Worm (Caenorhabditis elegans) whole organism, L3 larva: Measurements from ENCODE around the gene C05E11.2.

ENCODE experiments used
- egl-27 ChIP-seq: sonication (generic microtip); optimal IDR thresholded peaks from 4 replicates; lab custom pipeline; 2017; ENCODE audit warnings: missing biosample characterization, missing genetic modification reagents, missing genetic modification characterization
- elt-3 ChIP-seq, 3 experiments: fragments of 150-350 bp in 1 of 3; sonication (generic microtip) in 2 of 3; optimal IDR thresholded peaks; 2 replicates in 2 of 3; 4 replicates in 1 of 3; lab custom pipeline; 2014 to 2017; ENCODE audit warnings: missing biosample characterization in 3 of 3, missing genetic modification characterization in 3 of 3
- eor-1 ChIP-seq, 2 experiments: fragments of 150-350 bp; optimal IDR thresholded peaks; 2 replicates each; lab custom pipeline; 2014 to 2018; ENCODE audit warnings: missing biosample characterization in 2 of 2, missing genetic modification characterization in 2 of 2
- fos-1 ChIP-seq: fragments of 150-350 bp; optimal IDR thresholded peaks from 2 replicates; lab custom pipeline; 2014; ENCODE audit warnings: missing biosample characterization, missing genetic modification characterization
- nhr-237 ChIP-seq: fragments of 150-350 bp; optimal IDR thresholded peaks from 2 replicates; lab custom pipeline; 2014; ENCODE audit warnings: missing biosample characterization, missing genetic modification characterization
- nhr-76 ChIP-seq: fragments of 150-350 bp; sonication (generic microtip); optimal IDR thresholded peaks from 5 replicates; lab custom pipeline; 2014; ENCODE audit warnings: missing biosample characterization, missing genetic modification characterization
- zag-1 ChIP-seq: fragments of 150-350 bp; optimal IDR thresholded peaks from 2 replicates; lab custom pipeline; 2014; ENCODE audit warnings: missing biosample characterization, missing genetic modification characterization
- ztf-11 ChIP-seq: fragments of 150-350 bp; optimal IDR thresholded peaks from 2 replicates; lab custom pipeline; 2014; ENCODE audit warnings: missing biosample characterization, missing genetic modification characterization

- TF ChIP-seq eor-1 (tag; optimal IDR thresholded peaks at IDR 0.05; lab: Kevin White, UChicago) (no peak), ztf-11 (tag; lab: Kevin White, UChicago) (no peak), elt-3 (tag; optimal IDR thresholded peaks at IDR 0.05; lab: Kevin White, UChicago) (no peak), nhr-237 (tag; lab: Kevin White, UChicago) (no peak), nhr-76 (tag; lab: Kevin White, UChicago) (no peak), zag-1 (tag; lab: Kevin White, UChicago) (no peak), egl-27 (tag; lab: Kevin White, UChicago) (no peak), fos-1 (tag; lab: Kevin White, UChicago) (no peak)
Observed at ce11 chrX:4562288-4562687, 24.4 kb upstream of the C05E11.2 start.
